Fruit fly (Drosophila melanogaster) whole organism, embryonic: ENCODE measurements around the gene Best2.

ENCODE experiments used
- Abd-B ChIP-seq: fragments of 200-800 bp; sonication (Bioruptor generic); optimal IDR thresholded peaks from 2 replicates; lab custom pipeline; 2018; ENCODE audit warnings: missing biosample characterization, mild to moderate bottlenecking, missing genetic modification characterization, moderate library complexity
- Atf-2 ChIP-seq: fragments of 200-800 bp; sonication (Bioruptor generic); optimal IDR thresholded peaks from 2 replicates; lab custom pipeline; 2016; ENCODE audit warnings: missing biosample characterization, missing genetic modification characterization
- CG10267 ChIP-seq: fragments of 200-800 bp; sonication (Bioruptor generic); optimal IDR thresholded peaks from 2 replicates; lab custom pipeline; 2018; ENCODE audit warnings: missing biosample characterization, mild to moderate bottlenecking, missing genetic modification characterization, moderate library complexity
- CG10979 ChIP-seq: fragments of 200-800 bp; sonication (Bioruptor generic); optimal IDR thresholded peaks from 2 replicates; lab custom pipeline; 2018; ENCODE audit warnings: missing biosample characterization, mild to moderate bottlenecking, missing genetic modification characterization, moderate library complexity
- CG12219 ChIP-seq: fragments of 200-800 bp; sonication (Bioruptor generic); optimal IDR thresholded peaks from 3 replicates; lab custom pipeline; 2018; ENCODE audit warnings: missing biosample characterization, mild to moderate bottlenecking, missing genetic modification characterization
- CG1233 ChIP-seq: fragments of 200-800 bp; sonication (Bioruptor generic); optimal IDR thresholded peaks from 4 replicates; lab custom pipeline; 2018; ENCODE audit warnings: missing biosample characterization, mild to moderate bottlenecking, missing genetic modification characterization
- CG13123 ChIP-seq: fragments of 200-800 bp; sonication (Bioruptor generic); optimal IDR thresholded peaks from 2 replicates; lab custom pipeline; 2016; ENCODE audit warnings: missing biosample characterization, missing genetic modification characterization
- CG13424 ChIP-seq: fragments of 200-800 bp; sonication (Bioruptor generic); optimal IDR thresholded peaks from 2 replicates; lab custom pipeline; 2019; ENCODE audit warnings: missing biosample characterization, mild to moderate bottlenecking, missing genetic modification characterization, moderate library complexity
- CG13894 ChIP-seq: fragments of 200-800 bp; sonication (Bioruptor generic); optimal IDR thresholded peaks from 3 replicates; lab custom pipeline; 2018; ENCODE audit warnings: missing biosample characterization, mild to moderate bottlenecking, missing genetic modification characterization, moderate library complexity
- CG14860 ChIP-seq: fragments of 200-800 bp; sonication (Bioruptor generic); IDR thresholded peaks from 3 replicates; pipeline ENCODE4 v1.3.6; 2022; ENCODE audit warnings: missing biosample characterization, missing genetic modification characterization; ENCODE audit not compliant: partially characterized antibody
- CG17385 ChIP-seq: fragments of 200-800 bp; sonication (Bioruptor generic); optimal IDR thresholded peaks from 3 replicates; lab custom pipeline; 2018; ENCODE audit warnings: missing biosample characterization, mild to moderate bottlenecking, missing genetic modification characterization
- CG17612 ChIP-seq: fragments of 200-800 bp; sonication (Bioruptor generic); IDR thresholded peaks from 2 replicates; pipeline ENCODE4 v1.3.6; 2022; ENCODE audit warnings: missing biosample characterization, missing genetic modification characterization
- CG2202 ChIP-seq: fragments of 200-800 bp; sonication (Bioruptor generic); optimal IDR thresholded peaks from 2 replicates; lab custom pipeline; 2018; ENCODE audit warnings: missing biosample characterization, mild to moderate bottlenecking, missing genetic modification characterization
- CG5245 ChIP-seq: fragments of 200-800 bp; sonication (Bioruptor generic); optimal IDR thresholded peaks from 3 replicates; lab custom pipeline; 2016; ENCODE audit warnings: missing biosample characterization, missing genetic modification characterization
- CG8089 ChIP-seq: fragments of 200-800 bp; sonication (Bioruptor generic); optimal IDR thresholded peaks from 3 replicates; lab custom pipeline; 2016; ENCODE audit warnings: missing biosample characterization, missing genetic modification characterization
- CG9215 ChIP-seq: fragments of 200-800 bp; sonication (Bioruptor generic); IDR thresholded peaks from 2 replicates; pipeline ENCODE4 v1.3.6; 2022; ENCODE audit warnings: missing biosample characterization, missing genetic modification characterization
- CoRest ChIP-seq: fragments of 200-800 bp; sonication (Bioruptor generic); optimal IDR thresholded peaks from 3 replicates; lab custom pipeline; 2018; ENCODE audit warnings: missing biosample characterization, mild to moderate bottlenecking, missing genetic modification characterization, moderate library complexity
- Dad ChIP-seq: fragments of 200-800 bp; sonication (Bioruptor generic); optimal IDR thresholded peaks from 3 replicates; lab custom pipeline; 2016; ENCODE audit warnings: missing biosample characterization, missing genetic modification characterization
- Dref ChIP-seq: fragments of 200-800 bp; sonication (Bioruptor generic); IDR thresholded peaks from 2 replicates; pipeline ENCODE4 v1.3.6; 2022; ENCODE audit warnings: missing biosample characterization, missing genetic modification characterization
- Fer2 ChIP-seq: fragments of 200-800 bp; sonication (Bioruptor generic); optimal IDR thresholded peaks from 2 replicates; lab custom pipeline; 2018; ENCODE audit warnings: missing biosample characterization, mild to moderate bottlenecking, missing genetic modification characterization, moderate library complexity
- GATAe ChIP-seq: fragments of 200-800 bp; sonication (Bioruptor generic); conservative IDR thresholded peaks from 2 replicates; pipeline ENCODE4 v1.3.6; 2022; ENCODE audit warnings: missing biosample characterization, missing genetic modification characterization
- Gug ChIP-seq: fragments of 200-800 bp; sonication (Bioruptor generic); IDR thresholded peaks from 4 replicates; pipeline ENCODE4 v1.3.6; 2022; ENCODE audit warnings: missing biosample characterization, missing genetic modification characterization
- Hr3 ChIP-seq: fragments of 200-800 bp; sonication (Bioruptor generic); optimal IDR thresholded peaks from 3 replicates; lab custom pipeline; 2016; ENCODE audit warnings: missing biosample characterization, missing genetic modification characterization
- Lhr ChIP-seq: fragments of 200-800 bp; sonication (Bioruptor generic); optimal IDR thresholded peaks from 3 replicates; lab custom pipeline; 2017; ENCODE audit warnings: mild to moderate bottlenecking, missing biosample characterization, missing genetic modification reagents, missing genetic modification characterization
- Myb ChIP-seq: fragments of 200-800 bp; sonication (Bioruptor generic); optimal IDR thresholded peaks from 2 replicates; lab custom pipeline; 2016; ENCODE audit warnings: missing biosample characterization, missing genetic modification characterization
- Sox102F ChIP-seq: fragments of 200-800 bp; sonication (Bioruptor generic); optimal IDR thresholded peaks from 2 replicates; lab custom pipeline; 2018; ENCODE audit warnings: missing biosample characterization, mild to moderate bottlenecking, missing genetic modification characterization, moderate library complexity
- Ssrp ChIP-seq: fragments of 200-800 bp; sonication (Bioruptor generic); optimal IDR thresholded peaks from 2 replicates; lab custom pipeline; 2018; ENCODE audit warnings: missing biosample characterization, mild to moderate bottlenecking, missing genetic modification characterization, moderate library complexity
- Trl ChIP-seq, 3 experiments: fragments of >200 bp in 2 of 3; fragments of 200-800 bp in 1 of 3; sonication (Bioruptor generic) in 1 of 3; optimal IDR thresholded peaks; 2 replicates in 1 of 3; 3 replicates in 2 of 3; lab custom pipeline; 2016 to 2017; ENCODE audit warnings: missing biosample characterization in 1 of 3, missing genetic modification characterization in 1 of 3
- ase ChIP-seq: fragments of 200-800 bp; sonication (Bioruptor generic); IDR thresholded peaks from 3 replicates; pipeline ENCODE4 v1.3.6; 2022; ENCODE audit warnings: missing biosample characterization, missing genetic modification characterization
- corto ChIP-seq: fragments of 200-800 bp; sonication (Bioruptor generic); optimal IDR thresholded peaks from 2 replicates; lab custom pipeline; 2016; ENCODE audit warnings: missing biosample characterization, mild to moderate bottlenecking, missing genetic modification characterization, moderate library complexity
- ewg ChIP-seq: fragments of 200-800 bp; sonication (Bioruptor generic); optimal IDR thresholded peaks from 3 replicates; lab custom pipeline; 2017; ENCODE audit warnings: mild to moderate bottlenecking, missing biosample characterization, missing genetic modification reagents, missing genetic modification characterization
- grn ChIP-seq: fragments of 200-800 bp; sonication (Bioruptor generic); optimal IDR thresholded peaks from 3 replicates; lab custom pipeline; 2017; ENCODE audit warnings: missing biosample characterization, missing genetic modification characterization
- gsb-n ChIP-seq: fragments of 200-800 bp; sonication (Bioruptor generic); optimal IDR thresholded peaks from 3 replicates; lab custom pipeline; 2018; ENCODE audit warnings: missing biosample characterization, mild to moderate bottlenecking, missing genetic modification characterization
- gt ChIP-seq: fragments of 200-800 bp; sonication (Bioruptor generic); IDR thresholded peaks from 2 replicates; pipeline ENCODE4 v1.3.6; 2022; ENCODE audit warnings: missing biosample characterization, missing genetic modification characterization
- hth ChIP-seq: fragments of >200 bp; optimal IDR thresholded peaks from 2 replicates; lab custom pipeline; 2017; ENCODE audit warnings: inconsistent platforms
- lov ChIP-seq, 2 experiments: fragments of 200-800 bp in 1 of 2; fragments of >200 bp in 1 of 2; sonication (Bioruptor generic) in 1 of 2; IDR thresholded peaks in 1 of 2; optimal IDR thresholded peaks in 1 of 2; 2 replicates in 1 of 2; 3 replicates in 1 of 2; pipeline versions ENCODE4 v1.3.6 to Lab custom; 2017 to 2022; ENCODE audit warnings: missing biosample characterization in 1 of 2, missing genetic modification characterization in 1 of 2
- nerfin-1 ChIP-seq: fragments of 200-800 bp; sonication (Bioruptor generic); optimal IDR thresholded peaks from 3 replicates; lab custom pipeline; 2019; ENCODE audit warnings: missing biosample characterization, mild to moderate bottlenecking, missing genetic modification characterization, moderate library complexity
- p53 ChIP-seq: fragments of 200-800 bp; sonication (Bioruptor generic); optimal IDR thresholded peaks from 2 replicates; lab custom pipeline; 2016; ENCODE audit warnings: missing biosample characterization, missing genetic modification characterization
- peb ChIP-seq: fragments of 200-800 bp; sonication (Bioruptor generic); IDR thresholded peaks from 2 replicates; pipeline ENCODE4 v1.3.6; 2022; ENCODE audit warnings: missing biosample characterization, missing genetic modification characterization
- phol ChIP-seq: fragments of 200-800 bp; sonication (Bioruptor generic); optimal IDR thresholded peaks from 3 replicates; lab custom pipeline; 2018; ENCODE audit warnings: missing biosample characterization, mild to moderate bottlenecking, missing genetic modification characterization, moderate library complexity
- pros ChIP-seq: fragments of 200-800 bp; sonication (Bioruptor generic); optimal IDR thresholded peaks from 3 replicates; lab custom pipeline; 2019; ENCODE audit warnings: missing biosample characterization, mild to moderate bottlenecking, missing genetic modification characterization, moderate library complexity
- seq ChIP-seq: fragments of 200-800 bp; sonication (Bioruptor generic); IDR thresholded peaks from 2 replicates; pipeline ENCODE4 v1.3.6; 2022; ENCODE audit warnings: missing biosample characterization, missing genetic modification characterization
- sug ChIP-seq: fragments of 200-800 bp; optimal IDR thresholded peaks from 2 replicates; lab custom pipeline; 2019; ENCODE audit warnings: missing biosample characterization, mild to moderate bottlenecking, missing genetic modification characterization, moderate library complexity
- tll ChIP-seq, 2 experiments: fragments of 200-800 bp in 1 of 2; fragments of >200 bp in 1 of 2; sonication (Bioruptor generic) in 1 of 2; optimal IDR thresholded peaks; 2 replicates each; lab custom pipeline; 2017 to 2019; ENCODE audit warnings: missing biosample characterization in 2 of 2, missing genetic modification characterization in 2 of 2, mild to moderate bottlenecking in 1 of 2, moderate library complexity in 1 of 2
- trem ChIP-seq: fragments of 200-800 bp; optimal IDR thresholded peaks from 3 replicates; lab custom pipeline; 2019; ENCODE audit warnings: missing biosample characterization, mild to moderate bottlenecking, missing genetic modification characterization, moderate library complexity
- trh ChIP-seq: fragments of 200-800 bp; sonication (Bioruptor generic); optimal IDR thresholded peaks from 2 replicates; lab custom pipeline; 2016; ENCODE audit warnings: missing biosample characterization, missing genetic modification characterization
- ttk ChIP-seq: fragments of 200-800 bp; sonication (Bioruptor generic); IDR thresholded peaks from 2 replicates; pipeline ENCODE4 v2.1.2; 2022; ENCODE audit warnings: missing biosample characterization, missing genetic modification characterization
- z ChIP-seq: fragments of 200-800 bp; sonication (Bioruptor generic); IDR thresholded peaks from 3 replicates; pipeline ENCODE4 v1.3.6; 2022; ENCODE audit warnings: missing biosample characterization, missing genetic modification characterization
- zen ChIP-seq: fragments of 200-800 bp; sonication (Bioruptor generic); optimal IDR thresholded peaks from 3 replicates; lab custom pipeline; 2018; ENCODE audit warnings: missing biosample characterization, mild to moderate bottlenecking, missing genetic modification characterization, moderate library complexity

The Best2 gene

DNA sequence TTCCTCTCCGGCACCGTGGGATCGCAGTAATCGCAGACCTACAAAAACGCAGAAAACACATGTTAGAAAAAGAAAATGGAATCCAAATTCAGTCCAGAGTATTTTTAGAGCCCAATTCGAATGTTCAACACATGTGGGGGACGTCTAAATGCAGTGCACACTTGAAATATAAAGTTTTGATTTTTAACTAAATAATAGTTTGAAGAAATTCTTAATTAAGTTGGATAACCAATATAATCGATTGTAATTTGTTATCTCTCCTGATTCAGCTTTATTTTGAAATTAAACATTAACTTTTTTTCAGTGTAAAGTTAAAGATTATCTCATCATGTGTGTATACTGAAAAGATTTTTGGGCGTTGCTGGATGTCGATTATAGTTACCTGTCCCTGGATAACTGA is 39.3 kb downstream of the Best2 start (continued):
- peak; percentile 55 for TF ChIP-seq CG13123 (GFP tag; lab: Kevin White, UChicago)
- peak; percentile 80 for TF ChIP-seq CG10267
- no peak for TF ChIP-seq pros (GFP tag; lab: Kevin White, UChicago)
- no peak for TF ChIP-seq hth (lab: Kevin White, UChicago)
- TF ChIP-seq ttk (GFP tag; lab: Robert Waterston, UW), result peak; percentile 72; the same call in 1 of the 2 replicates
- TF ChIP-seq CG2202 (tag; lab: Kevin White, UChicago), result peak; percentile 67
- TF ChIP-seq ase (GFP tag; lab: Robert Waterston, UW), result 0 out of 3 replicates have a peak, but pooled peaks have one; percentile 29
- peak; percentile 83 for TF ChIP-seq Ssrp
- peak; percentile 19 for TF ChIP-seq trh (GFP tag; lab: Kevin White, UChicago)
- TF ChIP-seq CG8089 (GFP tag; lab: Kevin White, UChicago), result no peak
- TF ChIP-seq peb (GFP tag; lab: Robert Waterston, UW), result peak; percentile 70
- TF ChIP-seq Fer2 (tag; lab: Kevin White, UChicago), result no peak
- peak; percentile 72 for TF ChIP-seq CoRest (tag; lab: Kevin White, UChicago)
- TF ChIP-seq Dad, result peak; percentile 13
- TF ChIP-seq lov (optimal IDR thresholded peaks at IDR 0.05; lab: Kevin White, UChicago), result no peak
- 0 out of 3 replicates have a peak, but pooled peaks have one; percentile 47 for TF ChIP-seq lov (GFP tag; IDR thresholded peaks at IDR 0.05; lab: Robert Waterston, UW)
- TF ChIP-seq Hr3 (GFP tag; lab: Kevin White, UChicago), result peak; percentile 56
- TF ChIP-seq sug, result no peak
- no peak for TF ChIP-seq GATAe (GFP tag; lab: Robert Waterston, UW)
- peak; percentile 39 for TF ChIP-seq nerfin-1 (tag; lab: Kevin White, UChicago)
- no peak for TF ChIP-seq CG14860 (GFP tag; lab: Robert Waterston, UW)
- TF ChIP-seq CG17612 (GFP tag; lab: Robert Waterston, UW), result no peak
- peak; percentile 67 for TF ChIP-seq Atf-2
- TF ChIP-seq tll (GFP tag; optimal IDR thresholded peaks at IDR 0.05; lab: Kevin White, UChicago), result no peak
- peak; percentile 52 for TF ChIP-seq zen
- TF ChIP-seq phol (tag; lab: Kevin White, UChicago), result peak; percentile 86
- no peak for TF ChIP-seq Gug
- peak; percentile 71 for TF ChIP-seq CG13424 (tag; lab: Kevin White, UChicago)
- peak; percentile 83 for TF ChIP-seq Sox102F (GFP tag; lab: Kevin White, UChicago)
- peak; percentile 86 for TF ChIP-seq trem (tag; lab: Kevin White, UChicago)
- peak; percentile 65 for TF ChIP-seq CG17385 (GFP tag; lab: Kevin White, UChicago)
- TF ChIP-seq corto (GFP tag; lab: Kevin White, UChicago), result no peak
- TF ChIP-seq seq (GFP tag; lab: Robert Waterston, UW), result peak; percentile 31; the same call in 1 of the 2 replicates
- TF ChIP-seq CG5245 (GFP tag; lab: Kevin White, UChicago), result peak; percentile 50
- TF ChIP-seq Myb (GFP tag; lab: Kevin White, UChicago), result peak; percentile 6
- no peak for TF ChIP-seq CG13894
- peak; percentile 50 for TF ChIP-seq ewg (GFP tag; lab: Kevin White, UChicago)
- peak; percentile 46 for TF ChIP-seq CG12219 (GFP tag; lab: Kevin White, UChicago)
- no peak for TF ChIP-seq p53 (GFP tag; lab: Kevin White, UChicago)
- no peak for TF ChIP-seq CG9215 (GFP tag; lab: Robert Waterston, UW)
- peak; percentile 13 for TF ChIP-seq Lhr
- no peak for TF ChIP-seq Trl (optimal IDR thresholded peaks at IDR 0.05; lab: Kevin White, UChicago)
- TF ChIP-seq Trl (GFP tag; optimal IDR thresholded peaks at IDR 0.05; lab: Kevin White, UChicago), result peak; percentile 50
- TF ChIP-seq gsb-n (tag; lab: Kevin White, UChicago), result peak; percentile 84
- no peak for TF ChIP-seq Dref (GFP tag; lab: Robert Waterston, UW)
- peak; percentile 89 for TF ChIP-seq CG10979
- peak; percentile 42 for TF ChIP-seq Abd-B
- no peak for TF ChIP-seq grn (GFP tag; lab: Kevin White, UChicago)
- no peak for TF ChIP-seq gt
- TF ChIP-seq z, result no peak
- TF ChIP-seq CG1233 (GFP tag; lab: Kevin White, UChicago), result peak; percentile 61
